Worm (Caenorhabditis elegans) whole organism, L4 larva: ENCODE results near the gene scl-23.

Experiments used
- F26F4.8 ChIP-seq: fragments of 200-800 bp; sonication (Bioruptor generic); conservative IDR thresholded peaks from 2 replicates; pipeline ENCODE4 v1.3.6; 2022; ENCODE audit warnings: missing genetic modification characterization, missing compliant biosample characterization
- T20F7.1 ChIP-seq: fragments of 200-800 bp; sonication (Bioruptor generic); optimal IDR thresholded peaks from 2 replicates; lab custom pipeline; 2018; ENCODE audit warnings: mild to moderate bottlenecking, missing genetic modification characterization, missing compliant biosample characterization
- Y105C5A.15 ChIP-seq: fragments of 200-800 bp; sonication (Bioruptor generic); IDR thresholded peaks from 2 replicates; pipeline ENCODE4 v1.3.6; 2022; ENCODE audit warnings: missing genetic modification characterization, missing compliant biosample characterization
- Y5F2A.4 ChIP-seq: fragments of 200-800 bp; sonication (Bioruptor generic); optimal IDR thresholded peaks from 2 replicates; lab custom pipeline; 2018; ENCODE audit warnings: mild to moderate bottlenecking, missing genetic modification characterization, missing compliant biosample characterization
- aha-1 ChIP-seq: fragments of 150-350 bp; peaks from one replicate; lab custom pipeline; 2014; ENCODE audit warnings: missing biosample characterization, missing genetic modification characterization
- arid-1 ChIP-seq: fragments of 200-800 bp; sonication (Bioruptor generic); conservative IDR thresholded peaks from 2 replicates; pipeline ENCODE4 v1.3.6; 2022; ENCODE audit warnings: missing genetic modification reagents, missing genetic modification characterization, missing compliant biosample characterization
- ceh-32 ChIP-seq: sonication (generic microtip); optimal IDR thresholded peaks from 2 replicates; lab custom pipeline; 2016; ENCODE audit warnings: mild to moderate bottlenecking, missing genetic modification characterization, missing compliant biosample characterization; ENCODE audit not compliant: poor library complexity
- ctbp-1 ChIP-seq: fragments of 200-800 bp; sonication (Bioruptor generic); IDR thresholded peaks from 2 replicates; pipeline ENCODE4 v1.3.6; 2022; ENCODE audit warnings: missing genetic modification reagents, missing genetic modification characterization, missing compliant biosample characterization
- daf-19 ChIP-seq: fragments of 200-800 bp; sonication (Bioruptor generic); conservative IDR thresholded peaks from 2 replicates; pipeline ENCODE4 v1.3.6; 2022; ENCODE audit warnings: missing genetic modification characterization, missing compliant biosample characterization
- dmd-8 ChIP-seq: fragments of 200-800 bp; sonication (Bioruptor generic); IDR thresholded peaks from 2 replicates; pipeline ENCODE4 v1.3.6; 2022; ENCODE audit warnings: missing genetic modification characterization, missing compliant biosample characterization
- duxl-1 ChIP-seq: sonication (generic microtip); optimal IDR thresholded peaks from 2 replicates; lab custom pipeline; 2016; ENCODE audit warnings: mild to moderate bottlenecking, missing genetic modification characterization, moderate library complexity, missing compliant biosample characterization; ENCODE audit not compliant: poor library complexity
- egl-43 ChIP-seq: fragments of 200-800 bp; sonication (Bioruptor generic); IDR thresholded peaks from 2 replicates; pipeline ENCODE4 v1.3.6; 2022; ENCODE audit warnings: missing genetic modification reagents, missing genetic modification characterization, missing compliant biosample characterization
- fos-1 ChIP-seq: fragments of 150-350 bp; optimal IDR thresholded peaks from 2 replicates; lab custom pipeline; 2014; ENCODE audit warnings: missing biosample characterization, missing genetic modification characterization
- gei-8 ChIP-seq: fragments of 200-800 bp; sonication (Bioruptor generic); optimal IDR thresholded peaks from 2 replicates; lab custom pipeline; 2018; ENCODE audit warnings: mild to moderate bottlenecking, missing genetic modification characterization, missing compliant biosample characterization
- hlh-30 ChIP-seq: sonication (generic microtip); optimal IDR thresholded peaks from 2 replicates; lab custom pipeline; 2017; ENCODE audit warnings: antibody characterized with exemption, mild to moderate bottlenecking, missing genetic modification characterization, missing compliant biosample characterization; ENCODE audit not compliant: insufficient read depth
- hmg-1.1 ChIP-seq: fragments of 200-800 bp; sonication (Bioruptor generic); IDR thresholded peaks from 2 replicates; pipeline ENCODE4 v1.3.6; 2022; ENCODE audit warnings: missing genetic modification reagents, missing genetic modification characterization, missing compliant biosample characterization
- lim-7 ChIP-seq: fragments of 200-800 bp; sonication (Bioruptor generic); IDR thresholded peaks from 2 replicates; pipeline ENCODE4 v1.3.6; 2022; ENCODE audit warnings: missing genetic modification characterization, missing compliant biosample characterization
- lin-1 ChIP-seq: fragments of 200-800 bp; sonication (Bioruptor generic); IDR thresholded peaks from 2 replicates; pipeline ENCODE4 v1.3.6; 2022; ENCODE audit warnings: missing genetic modification reagents, missing genetic modification characterization, missing compliant biosample characterization
- lir-3 ChIP-seq: sonication (generic microtip); optimal IDR thresholded peaks from 2 replicates; lab custom pipeline; 2016; ENCODE audit warnings: mild to moderate bottlenecking, missing genetic modification characterization, missing compliant biosample characterization
- lsy-2 ChIP-seq, 2 experiments: fragments of 150-350 bp in 1 of 2; sonication (generic microtip) in 1 of 2; optimal IDR thresholded peaks; 2 replicates each; lab custom pipeline; 2014 to 2017; ENCODE audit warnings: missing biosample characterization in 2 of 2, missing genetic modification characterization in 2 of 2
- mdl-1 ChIP-seq, 2 experiments: fragments of 150-350 bp in 1 of 2; sonication (generic microtip) in 1 of 2; optimal IDR thresholded peaks; 2 replicates each; lab custom pipeline; 2014 to 2017; ENCODE audit warnings: missing biosample characterization in 2 of 2, missing genetic modification characterization in 2 of 2
- mxl-2 ChIP-seq: fragments of 200-800 bp; sonication (Bioruptor generic); conservative IDR thresholded peaks from 2 replicates; pipeline ENCODE4 v1.3.6; 2022; ENCODE audit warnings: missing genetic modification reagents, missing genetic modification characterization, missing compliant biosample characterization
- nhr-10 ChIP-seq: fragments of 150-350 bp; optimal IDR thresholded peaks from 2 replicates; lab custom pipeline; 2014; ENCODE audit warnings: missing biosample characterization, missing genetic modification characterization
- nhr-41 ChIP-seq: fragments of 200-800 bp; sonication (Bioruptor generic); IDR thresholded peaks from 2 replicates; pipeline ENCODE4 v1.3.6; 2022; ENCODE audit warnings: missing genetic modification reagents, missing genetic modification characterization, missing compliant biosample characterization
- nhr-6 ChIP-seq: fragments of 150-350 bp; optimal IDR thresholded peaks from 2 replicates; lab custom pipeline; 2014; ENCODE audit warnings: missing biosample characterization, missing genetic modification characterization
- php-3 ChIP-seq: fragments of 200-800 bp; sonication (Bioruptor generic); IDR thresholded peaks from 2 replicates; pipeline ENCODE4 v1.3.6; 2022; ENCODE audit warnings: missing genetic modification reagents, missing genetic modification characterization, missing compliant biosample characterization
- saeg-2 ChIP-seq: fragments of 200-800 bp; sonication (Bioruptor generic); IDR thresholded peaks from 2 replicates; pipeline ENCODE4 v1.3.6; 2022; ENCODE audit warnings: missing genetic modification reagents, missing genetic modification characterization, missing compliant biosample characterization
- snpc-4 ChIP-seq: fragments of 150-350 bp; optimal IDR thresholded peaks from 2 replicates; lab custom pipeline; 2014; ENCODE audit warnings: missing biosample characterization, missing genetic modification characterization
- spr-1 ChIP-seq: sonication (generic microtip); optimal IDR thresholded peaks from 2 replicates; lab custom pipeline; 2016; ENCODE audit warnings: mild to moderate bottlenecking, missing genetic modification characterization, missing compliant biosample characterization
- tag-97 ChIP-seq: fragments of 200-800 bp; sonication (Bioruptor generic); IDR thresholded peaks from 2 replicates; pipeline ENCODE4 v1.3.6; 2022; ENCODE audit warnings: missing genetic modification characterization, missing compliant biosample characterization
- tra-1 ChIP-seq: fragments of 200-800 bp; sonication (Bioruptor generic); IDR thresholded peaks from 2 replicates; pipeline ENCODE4 v1.3.6; 2022; ENCODE audit warnings: missing genetic modification reagents, missing genetic modification characterization, missing compliant biosample characterization
- unc-62 ChIP-seq, 3 experiments: fragments of 150-350 bp in 1 of 3; sonication (generic microtip); optimal IDR thresholded peaks in 2 of 3; peaks in 1 of 3; 1 replicate in 1 of 3; 2 replicates in 2 of 3; lab custom pipeline; 2014 to 2017; ENCODE audit warnings: missing biosample characterization in 3 of 3, missing genetic modification characterization in 3 of 3, missing genetic modification reagents in 3 of 3, missing genotype in 1 of 3
- zag-1 ChIP-seq: fragments of 150-350 bp; optimal IDR thresholded peaks from 2 replicates; lab custom pipeline; 2014; ENCODE audit warnings: missing biosample characterization, missing genetic modification characterization
- ztf-11 ChIP-seq: fragments of 150-350 bp; optimal IDR thresholded peaks from 2 replicates; lab custom pipeline; 2014; ENCODE audit warnings: missing biosample characterization, missing genetic modification characterization
- ztf-7 ChIP-seq: fragments of 150-350 bp; optimal IDR thresholded peaks from 2 replicates; lab custom pipeline; 2014; ENCODE audit warnings: missing biosample characterization, missing genetic modification characterization

scl-23 gene

DNA sequence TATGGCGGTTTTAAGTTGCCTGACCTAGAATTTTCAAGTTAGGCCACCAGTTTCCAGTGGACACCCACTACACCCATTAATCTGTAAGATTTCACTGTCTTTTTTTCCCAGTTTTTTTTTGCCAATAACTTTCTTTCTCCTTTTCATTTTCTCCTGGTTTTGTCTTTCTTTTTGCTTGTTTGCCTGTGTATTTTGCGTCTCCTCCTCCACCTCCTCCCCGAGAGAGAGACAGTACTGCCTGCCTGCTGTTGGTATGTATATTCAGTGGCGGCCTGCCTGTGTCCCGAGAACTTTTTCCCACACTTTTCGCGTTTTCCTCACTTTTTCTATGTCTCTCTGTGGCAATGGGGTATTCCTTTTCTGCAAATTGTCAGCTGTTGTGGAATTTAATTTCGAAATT lies 8.5 kb downstream of the scl-23 start:
- TF ChIP-seq lim-7 (GFP tag; lab: Robert Waterston, UW) = no peak
- TF ChIP-seq ztf-7 (tag; lab: Kevin White, UChicago) = no peak
- peak; percentile 60 for TF ChIP-seq aha-1 (tag; lab: Kevin White, UChicago)
- no peak for TF ChIP-seq spr-1 (tag; lab: Kevin White, UChicago)
- TF ChIP-seq duxl-1 (tag; lab: Kevin White, UChicago) = no peak

DNA sequence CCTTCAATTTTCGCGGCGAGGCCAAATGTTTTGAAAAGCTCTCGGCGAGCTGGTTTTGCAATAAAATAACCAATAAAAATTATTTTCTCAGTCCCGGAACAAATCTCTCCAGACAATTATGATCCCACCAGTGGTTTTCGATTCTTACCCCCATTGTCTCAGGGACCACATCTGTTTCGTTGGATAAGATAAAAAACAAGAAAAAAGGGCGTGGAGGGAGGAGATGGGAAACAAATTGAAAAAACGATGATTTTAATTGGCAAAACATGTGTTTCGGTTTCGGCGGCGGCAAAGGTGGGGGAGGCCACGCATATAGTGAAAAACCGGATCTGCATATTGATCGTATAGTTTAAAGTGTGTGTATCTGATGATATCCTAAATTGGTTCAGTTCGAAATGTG lies 8.9 kb downstream of the scl-23 start:
- TF ChIP-seq T20F7.1 (no peak), lsy-2 (tag; optimal IDR thresholded peaks at IDR 0.05; lab: Kevin White, UChicago) (no peak), aha-1 (tag; lab: Kevin White, UChicago) (peak; percentile 9)

DNA sequence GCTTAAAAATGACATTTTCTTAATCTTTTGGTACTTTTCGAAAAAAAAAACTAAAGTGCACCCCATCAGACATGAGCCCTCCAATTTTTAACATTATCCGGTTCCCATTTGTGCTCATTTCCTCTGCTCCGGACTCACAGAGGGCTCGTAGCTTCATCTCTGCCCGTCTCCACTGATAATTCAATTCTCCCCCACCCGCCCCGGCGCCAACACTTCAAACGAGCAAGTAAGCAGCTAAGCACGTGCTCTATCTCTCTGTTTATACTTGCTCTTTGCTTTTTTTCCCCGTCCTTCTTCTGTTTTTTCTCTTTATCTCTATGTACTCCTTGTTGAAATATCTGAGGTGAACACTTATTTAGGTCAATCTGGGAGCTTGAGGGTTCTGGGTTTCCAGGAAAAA lies 10.7 kb downstream of the scl-23 start, which contains the start of gene T05C7.9:
TSS of gene T05C7.9 (plus strand) at position 72 of the 400 bp plus-strand sequence.
- TF ChIP-seq aha-1 (tag; lab: Kevin White, UChicago) (peak; percentile 49), hlh-30 (tag; lab: Kevin White, UChicago) (peak; percentile 58), ctbp-1 (GFP tag; lab: Robert Waterston, UW) (peak; percentile 45; the same call in 1 of the 2 replicates), lin-1 (no peak), mdl-1 (tag; optimal IDR thresholded peaks at IDR 0.05; lab: Kevin White, UChicago) (peak in 1 of 2 experiments; percentile 19), hmg-1.1 (GFP tag; lab: Robert Waterston, UW) (0 out of 2 replicates have a peak, but pooled peaks have one; percentile 27), Y105C5A.15 (GFP tag; lab: Robert Waterston, UW) (no peak)
- TF ChIP-seq, all 104 proteins: peak for 5

DNA sequence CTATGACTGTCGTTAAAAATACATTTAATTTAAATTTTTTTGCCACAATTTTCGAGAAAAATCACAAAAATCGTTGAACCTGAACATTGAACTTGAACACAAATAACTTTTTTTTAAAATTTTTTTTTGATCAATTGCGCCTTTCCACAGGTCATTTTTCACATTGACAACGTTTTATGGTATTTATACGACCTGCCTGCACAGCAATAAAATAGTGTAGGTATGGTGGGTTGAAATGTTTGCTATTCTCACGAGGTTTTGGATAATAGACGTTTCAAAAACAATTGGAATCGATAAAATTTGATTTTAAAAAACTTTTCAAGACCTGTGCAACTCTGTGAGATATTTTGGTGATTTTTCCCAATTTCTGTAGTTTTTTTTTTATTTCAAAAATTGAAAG lies 11.7 kb downstream of the scl-23 start:
- TF ChIP-seq php-3 (GFP tag; lab: Robert Waterston, UW) (peak; percentile 65; the same call in 1 of the 2 replicates), gei-8 (no peak), lir-3 (no peak), nhr-6 (tag; lab: Kevin White, UChicago) (no peak), daf-19 (GFP tag; lab: Robert Waterston, UW) (no peak), tra-1 (GFP tag; lab: Robert Waterston, UW) (no peak), ztf-11 (tag; lab: Kevin White, UChicago) (no peak), aha-1 (tag; lab: Kevin White, UChicago) (no peak), unc-62 (GFP tag; optimal IDR thresholded peaks at IDR 0.05 in 1 of 2; lab: Kevin White, UChicago) (peak in 1 of 2 experiments; percentile 74), unc-62 (tag; optimal IDR thresholded peaks at IDR 0.05; lab: Kevin White, UChicago) (no peak), arid-1 (no peak), snpc-4 (tag; lab: Kevin White, UChicago) (no peak), mxl-2 (GFP tag; lab: Robert Waterston, UW) (no peak)

DNA sequence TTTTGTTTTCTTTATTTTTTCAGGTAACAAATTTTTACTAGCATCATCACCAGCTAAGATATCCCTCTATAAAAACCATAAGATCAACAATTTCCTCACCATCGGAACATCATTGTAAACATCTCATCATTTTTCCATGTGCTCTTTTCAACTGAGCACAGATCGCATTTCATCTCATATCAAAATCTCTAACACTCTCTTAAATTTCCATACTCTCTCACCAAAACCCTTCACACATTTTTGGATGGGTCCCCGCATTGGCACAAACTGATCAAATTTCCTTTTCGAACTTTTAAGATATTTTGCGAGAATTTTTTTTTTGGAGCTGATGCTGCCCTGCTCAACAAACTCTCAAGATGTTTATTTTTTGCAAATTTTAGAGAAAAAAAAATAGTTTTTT lies 12.5 kb downstream of the scl-23 start:
- TF ChIP-seq fos-1 (tag; lab: Kevin White, UChicago) (no peak), unc-62 (GFP tag; optimal IDR thresholded peaks at IDR 0.05 in 1 of 2; lab: Kevin White, UChicago) (peak in 1 of 2 experiments; percentile 70), unc-62 (tag; optimal IDR thresholded peaks at IDR 0.05; lab: Kevin White, UChicago) (no peak)

DNA sequence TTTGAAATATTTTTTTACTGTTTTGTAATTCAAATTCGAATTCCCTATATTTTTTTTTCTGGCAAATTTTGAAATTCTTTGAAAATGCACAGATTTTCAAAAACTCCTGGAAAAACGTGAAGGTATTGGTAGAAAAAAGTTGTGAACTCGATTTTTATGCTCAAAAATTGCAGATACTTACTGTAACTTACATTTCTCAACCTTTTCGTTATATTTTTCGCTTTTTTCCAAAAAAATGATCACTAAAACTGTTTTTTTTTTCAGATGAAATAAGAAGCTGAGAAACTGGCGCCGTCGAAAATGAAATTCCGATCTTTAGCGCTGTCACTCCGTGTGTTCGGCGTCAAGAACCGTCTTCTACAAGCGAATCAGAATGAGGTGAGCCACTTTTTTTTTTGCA lies 13.8 kb downstream of the scl-23 start, which contains the start of gene T05C7.8:
TSS of gene T05C7.8 (plus strand) at position 301 of the 400 bp plus-strand sequence.
- TF ChIP-seq unc-62 (GFP tag; optimal IDR thresholded peaks at IDR 0.05 in 1 of 2; lab: Kevin White, UChicago) (peak in 1 of 2 experiments; percentile 69), unc-62 (tag; optimal IDR thresholded peaks at IDR 0.05; lab: Kevin White, UChicago) (no peak), hmg-1.1 (GFP tag; lab: Robert Waterston, UW) (no peak)
- TF ChIP-seq, all 104 proteins: peak for 1

DNA sequence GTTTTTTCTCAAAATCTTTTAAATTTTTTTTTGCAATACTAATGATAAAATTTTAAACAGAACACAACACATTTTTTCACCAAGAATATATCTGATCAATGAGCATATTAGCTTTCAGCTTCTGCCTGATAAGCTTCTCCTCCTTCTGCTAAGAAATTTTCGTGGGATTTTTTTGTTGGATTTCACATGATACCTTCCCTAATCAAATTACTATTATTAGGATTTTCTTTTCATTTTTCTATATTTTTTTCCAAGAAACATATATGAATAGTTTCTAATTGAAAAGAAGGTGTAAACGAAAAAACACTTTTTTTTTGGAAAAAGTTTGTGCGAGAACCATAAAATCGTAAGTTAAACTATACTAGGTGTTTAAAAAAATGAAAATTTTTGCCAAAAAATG lies 16.7 kb downstream of the scl-23 start:
- no peak for TF ChIP-seq saeg-2 (GFP tag; lab: Robert Waterston, UW)
- TF ChIP-seq tag-97 (GFP tag; lab: Robert Waterston, UW) = no peak
- no peak for TF ChIP-seq zag-1 (tag; lab: Kevin White, UChicago)
- no peak for TF ChIP-seq egl-43
- TF ChIP-seq Y5F2A.4 = no peak
- no peak for TF ChIP-seq ztf-7 (tag; lab: Kevin White, UChicago)
- no peak for TF ChIP-seq nhr-41 (GFP tag; lab: Robert Waterston, UW)
- no peak for TF ChIP-seq F26F4.8
- TF ChIP-seq dmd-8 (GFP tag; lab: Robert Waterston, UW) = no peak
- TF ChIP-seq ceh-32 (tag; lab: Kevin White, UChicago) = no peak
- TF ChIP-seq nhr-10 (tag; lab: Kevin White, UChicago) = no peak
